Worm (Caenorhabditis elegans) whole organism, midembryonic: Measurements from ENCODE around the gene dop-3.

Source experiments
- T22C8.4 ChIP-seq: fragments of 200-800 bp; sonication (Bioruptor generic); IDR thresholded peaks from 2 replicates; pipeline ENCODE4 v1.3.6; 2022; ENCODE audit warnings: missing genetic modification characterization, missing compliant biosample characterization
- cog-1 ChIP-seq: sonication (generic microtip); optimal IDR thresholded peaks from 2 replicates; lab custom pipeline; 2016; ENCODE audit warnings: missing genetic modification characterization, missing compliant biosample characterization

DNA sequence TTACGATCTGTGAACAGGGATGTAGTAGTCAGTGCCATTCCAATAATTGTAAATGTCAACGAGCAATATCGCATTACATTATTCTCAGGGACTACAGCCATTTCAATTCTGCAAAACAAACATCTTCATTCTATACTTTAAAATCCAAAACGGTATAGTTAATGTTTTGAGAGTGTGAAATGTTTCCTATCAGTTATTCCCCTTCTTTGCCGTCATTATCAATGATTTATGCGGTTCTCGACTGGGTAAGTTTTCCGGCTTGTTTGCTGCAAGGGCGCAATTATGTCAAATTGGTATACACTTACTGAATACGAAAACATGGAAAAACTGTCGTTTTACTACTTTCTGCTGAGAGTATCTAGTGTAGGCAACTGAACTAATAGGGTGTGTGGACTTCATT lies 33.6 kb upstream of the dop-3 start, which contains the start of gene F23G4.1:
- no peak for TF ChIP-seq T22C8.4
- no peak for TF ChIP-seq cog-1
